Fruit fly (Drosophila melanogaster) whole organism, prepupa: Measurements from ENCODE around the gene Gk1.

Experiments
- CG10669 ChIP-seq: fragments of 200-800 bp; sonication (Bioruptor generic); optimal IDR thresholded peaks from 3 replicates; lab custom pipeline; 2018; ENCODE audit warnings: missing biosample characterization, mild to moderate bottlenecking, missing genetic modification characterization, moderate library complexity
- CG11762 ChIP-seq: fragments of 200-800 bp; sonication (Bioruptor generic); optimal IDR thresholded peaks from 3 replicates; lab custom pipeline; 2016; ENCODE audit warnings: missing biosample characterization, missing genetic modification characterization; ENCODE audit not compliant: insufficient read depth
- CG15336 ChIP-seq: fragments of 200-800 bp; sonication (Bioruptor generic); IDR thresholded peaks from 2 replicates; pipeline ENCODE4 v1.3.6; 2022; ENCODE audit warnings: missing biosample characterization, missing genetic modification characterization
- CG1621 ChIP-seq: fragments of 200-800 bp; sonication (Bioruptor generic); optimal IDR thresholded peaks from 3 replicates; lab custom pipeline; 2018; ENCODE audit warnings: missing biosample characterization, mild to moderate bottlenecking, missing genetic modification characterization
- CG16779 ChIP-seq: fragments of 200-800 bp; sonication (Bioruptor generic); optimal IDR thresholded peaks from 3 replicates; lab custom pipeline; 2017; ENCODE audit warnings: missing biosample characterization, mild to moderate bottlenecking, missing genetic modification characterization
- CG3032 ChIP-seq: fragments of 200-800 bp; optimal IDR thresholded peaks from 2 replicates; lab custom pipeline; 2019; ENCODE audit warnings: missing biosample characterization, mild to moderate bottlenecking, missing genetic modification characterization, moderate library complexity
- CG31627 ChIP-seq: fragments of 200-800 bp; sonication (Bioruptor generic); optimal IDR thresholded peaks from 3 replicates; lab custom pipeline; 2016; ENCODE audit warnings: missing biosample characterization, missing genetic modification characterization
- CG6276 ChIP-seq: fragments of 200-800 bp; sonication (Bioruptor generic); optimal IDR thresholded peaks from 2 replicates; lab custom pipeline; 2017; ENCODE audit warnings: missing biosample characterization, mild to moderate bottlenecking, missing genetic modification characterization
- CG6792 ChIP-seq: fragments of 200-800 bp; sonication (Bioruptor generic); optimal IDR thresholded peaks from 3 replicates; lab custom pipeline; 2016; ENCODE audit warnings: missing biosample characterization, missing genetic modification characterization
- CG6808 ChIP-seq: fragments of 200-800 bp; sonication (Bioruptor generic); optimal IDR thresholded peaks from 3 replicates; lab custom pipeline; 2017; ENCODE audit warnings: missing biosample characterization, missing genetic modification characterization, mild to moderate bottlenecking, moderate library complexity, missing genetic modification reagents
- CG6854 ChIP-seq: fragments of 200-800 bp; sonication (Bioruptor generic); optimal IDR thresholded peaks from 2 replicates; lab custom pipeline; 2017; ENCODE audit warnings: missing biosample characterization, mild to moderate bottlenecking, missing genetic modification characterization
- CG7368 ChIP-seq: fragments of 200-800 bp; sonication (Bioruptor generic); optimal IDR thresholded peaks from 3 replicates; lab custom pipeline; 2016; ENCODE audit warnings: missing biosample characterization, missing genetic modification characterization
- CG8632 ChIP-seq: fragments of 200-800 bp; sonication (Bioruptor generic); optimal IDR thresholded peaks from 3 replicates; lab custom pipeline; 2016; ENCODE audit warnings: missing biosample characterization, missing genetic modification characterization
- CG9139 ChIP-seq: fragments of 200-800 bp; sonication (Bioruptor generic); optimal IDR thresholded peaks from 3 replicates; lab custom pipeline; 2017; ENCODE audit warnings: missing biosample characterization, mild to moderate bottlenecking, missing genetic modification characterization
- Eip78C ChIP-seq: fragments of 200-800 bp; sonication (Bioruptor generic); peaks from one replicate; lab custom pipeline; 2016; ENCODE audit warnings: missing biosample characterization, missing genetic modification characterization
- Eip93F ChIP-seq: fragments of 200-800 bp; sonication (Bioruptor generic); optimal IDR thresholded peaks from 2 replicates; lab custom pipeline; 2016; ENCODE audit warnings: missing biosample characterization, mild to moderate bottlenecking, missing genetic modification characterization
- Ets96B ChIP-seq: fragments of 200-800 bp; optimal IDR thresholded peaks from 2 replicates; lab custom pipeline; 2019; ENCODE audit warnings: missing biosample characterization, mild to moderate bottlenecking, missing genetic modification characterization, moderate library complexity
- Hr4 ChIP-seq: fragments of 200-800 bp; sonication (Bioruptor generic); optimal IDR thresholded peaks from 3 replicates; lab custom pipeline; 2016; ENCODE audit warnings: missing biosample characterization, missing genetic modification characterization
- Met ChIP-seq: fragments of 200-800 bp; sonication (Bioruptor generic); optimal IDR thresholded peaks from 3 replicates; lab custom pipeline; 2016; ENCODE audit warnings: missing biosample characterization, missing genetic modification characterization
- OdsH ChIP-seq: fragments of 200-800 bp; sonication (Bioruptor generic); optimal IDR thresholded peaks from 3 replicates; lab custom pipeline; 2016; ENCODE audit warnings: missing biosample characterization, missing genetic modification characterization
- Sox102F ChIP-seq: fragments of 200-800 bp; sonication (Bioruptor generic); optimal IDR thresholded peaks from 2 replicates; lab custom pipeline; 2016; ENCODE audit warnings: missing biosample characterization, mild to moderate bottlenecking, missing genetic modification characterization
- achi ChIP-seq: fragments of 200-800 bp; sonication (Bioruptor generic); optimal IDR thresholded peaks from 3 replicates; lab custom pipeline; 2016; ENCODE audit warnings: missing biosample characterization, missing genetic modification characterization
- acj6 ChIP-seq: fragments of 200-800 bp; sonication (Bioruptor generic); optimal IDR thresholded peaks from 3 replicates; lab custom pipeline; 2016; ENCODE audit warnings: missing biosample characterization, missing genetic modification characterization
- cyc ChIP-seq: fragments of 200-800 bp; sonication (Bioruptor generic); optimal IDR thresholded peaks from 3 replicates; lab custom pipeline; 2016; ENCODE audit warnings: missing biosample characterization, missing genetic modification characterization
- dac ChIP-seq: fragments of 200-800 bp; sonication (Bioruptor generic); optimal IDR thresholded peaks from 2 replicates; lab custom pipeline; 2017; ENCODE audit warnings: missing biosample characterization, mild to moderate bottlenecking, missing genetic modification characterization
- dsx ChIP-seq: fragments of 200-800 bp; optimal IDR thresholded peaks from 3 replicates; lab custom pipeline; 2019; ENCODE audit warnings: missing biosample characterization, mild to moderate bottlenecking, missing genetic modification characterization, moderate library complexity; ENCODE audit not compliant: poor library complexity, severe bottlenecking
- esn ChIP-seq: fragments of 200-800 bp; sonication (Bioruptor generic); optimal IDR thresholded peaks from 2 replicates; lab custom pipeline; 2016; ENCODE audit warnings: missing biosample characterization, mild to moderate bottlenecking, missing genetic modification characterization, moderate library complexity
- fd85E ChIP-seq: fragments of 200-800 bp; sonication (Bioruptor generic); optimal IDR thresholded peaks from 3 replicates; lab custom pipeline; 2016; ENCODE audit warnings: missing biosample characterization, missing genetic modification characterization
- fkh ChIP-seq: fragments of 200-800 bp; sonication (Bioruptor generic); optimal IDR thresholded peaks from 3 replicates; lab custom pipeline; 2017; ENCODE audit warnings: missing biosample characterization, mild to moderate bottlenecking, missing genetic modification characterization, moderate library complexity
- lz ChIP-seq: fragments of 200-800 bp; sonication (Bioruptor generic); optimal IDR thresholded peaks from 3 replicates; lab custom pipeline; 2016; ENCODE audit warnings: missing biosample characterization, missing genetic modification characterization
- net ChIP-seq: fragments of 200-800 bp; sonication (Bioruptor generic); optimal IDR thresholded peaks from 3 replicates; lab custom pipeline; 2016; ENCODE audit warnings: missing biosample characterization, missing genetic modification characterization
- svp ChIP-seq: fragments of 200-800 bp; sonication (Bioruptor generic); peaks from one replicate; lab custom pipeline; 2016; ENCODE audit warnings: missing biosample characterization, missing genetic modification characterization

Gk1 gene

dm6 chr3L:205723-206284, at the start of gene Gk1, which contains the start of gene CG13876 (continued):
- TF ChIP-seq dsx (peak; percentile 97), CG11762 (peak; percentile 91), Eip93F (peak; percentile 91), OdsH (GFP tag; lab: Kevin White, UChicago) (no peak), dac (GFP tag; lab: Kevin White, UChicago) (peak; percentile 90), Ets96B (tag; lab: Kevin White, UChicago) (peak; percentile 98), acj6 (GFP tag; lab: Kevin White, UChicago) (peak; percentile 96), CG6276 (GFP tag; lab: Kevin White, UChicago) (peak; percentile 95)

- TF ChIP-seq CG1621 (tag; lab: Kevin White, UChicago) (no peak), net (GFP tag; lab: Kevin White, UChicago) (no peak), CG9139 (no peak), CG31627 (GFP tag; lab: Kevin White, UChicago) (no peak), dsx (no peak), Hr4 (no peak), CG8632 (GFP tag; lab: Kevin White, UChicago) (no peak)
These were observed 42.6 kb upstream of the Gk1 start for dm6 chr3L:248226-248758.

- TF ChIP-seq fkh (GFP tag; lab: Kevin White, UChicago) = peak; percentile 79
- TF ChIP-seq CG10669 = no peak
These were observed 42.0 kb upstream of the Gk1 start, which contains the start of gene mthl14 for dm6 chr3L:247482-248225. TSS of gene mthl14 (plus strand) at chr3L:247491.

- TF ChIP-seq CG16779 (tag; lab: Kevin White, UChicago) (no peak), achi (GFP tag; lab: Kevin White, UChicago) (peak; percentile 97), CG7368 (no peak), Eip78C (GFP tag; lab: Kevin White, UChicago) (peak; percentile 91), CG15336 (no peak), CG6792 (no peak), CG3032 (tag; lab: Kevin White, UChicago) (peak; percentile 17), CG6854 (GFP tag; lab: Kevin White, UChicago) (peak; percentile 25), esn (GFP tag; lab: Kevin White, UChicago) (peak; percentile 60), lz (peak; percentile 67)
These were observed 41.1 kb upstream of the Gk1 start for dm6 chr3L:246644-247199.

dm6 chr3L:234337-234736, 28.7 kb upstream of the Gk1 start:
- TF ChIP-seq CG6808 (no peak), fkh (GFP tag; lab: Kevin White, UChicago) (no peak), net (GFP tag; lab: Kevin White, UChicago) (no peak), svp (GFP tag; lab: Kevin White, UChicago) (no peak), cyc (no peak), fd85E (GFP tag; lab: Kevin White, UChicago) (no peak), CG9139 (no peak)
- TF ChIP-seq, all 60 proteins: peak for 0

- no peak for TF ChIP-seq CG3032 (tag; lab: Kevin White, UChicago)
- no peak for TF ChIP-seq Hr4
- no peak for TF ChIP-seq CG8632 (GFP tag; lab: Kevin White, UChicago)
- no peak for TF ChIP-seq cyc
- TF ChIP-seq Met (GFP tag; lab: Kevin White, UChicago) = no peak
- no peak for TF ChIP-seq CG16779 (tag; lab: Kevin White, UChicago)
- TF ChIP-seq Sox102F (GFP tag; lab: Kevin White, UChicago) = no peak
- TF ChIP-seq, all 60 proteins: peak for 0
These were observed 27.6 kb upstream of the Gk1 start, which contains the start of gene CG34453 for dm6 chr3L:233251-233650. TSS of gene CG34453 (minus strand) at chr3L:233351.
